Worm (Caenorhabditis elegans) whole organism, early embryonic: ENCODE measurements around the gene F46G11.6.

Source experiments
- B0310.2 ChIP-seq: sonication (generic microtip); optimal IDR thresholded peaks from 2 replicates; lab custom pipeline; 2016; ENCODE audit warnings: mild to moderate bottlenecking, missing genetic modification characterization, missing compliant biosample characterization
- ama-1 ChIP-seq: fragments of 150-350 bp; optimal IDR thresholded peaks from 2 replicates; lab custom pipeline; 2014

ce11 chrX:5775804-5776252 lies 10.5 kb upstream of the F46G11.6 start:
- TF ChIP-seq B0310.2 (tag; lab: Kevin White, UChicago) (no peak), ama-1 (lab: Kevin White, UChicago) (no peak)
